Worm (Caenorhabditis elegans) whole organism, young adult: ENCODE results near the gene odr-1.

ENCODE experiments used
- F39B2.1 ChIP-seq: fragments of 200-800 bp; sonication (Bioruptor generic); IDR thresholded peaks from 2 replicates; pipeline ENCODE4 v1.3.6; 2022; ENCODE audit warnings: missing genetic modification reagents, missing genetic modification characterization, missing compliant biosample characterization
- F52B5.7 ChIP-seq: sonication (generic microtip); optimal IDR thresholded peaks from 2 replicates; lab custom pipeline; 2016; ENCODE audit warnings: mild to moderate bottlenecking, missing genetic modification characterization, missing compliant biosample characterization
- K12H6.12 ChIP-seq: fragments of 200-800 bp; sonication (Bioruptor generic); optimal IDR thresholded peaks from 2 replicates; lab custom pipeline; 2018; ENCODE audit warnings: mild to moderate bottlenecking, missing genetic modification characterization, missing compliant biosample characterization
- attf-6 ChIP-seq: fragments of 200-800 bp; sonication (Bioruptor generic); IDR thresholded peaks from 2 replicates; pipeline ENCODE4 v1.3.6; 2022; ENCODE audit warnings: missing genetic modification reagents, missing genetic modification characterization, missing compliant biosample characterization
- die-1 ChIP-seq: sonication (generic microtip); optimal IDR thresholded peaks from 2 replicates; lab custom pipeline; 2016; ENCODE audit warnings: missing genotype, mild to moderate bottlenecking, missing genetic modification characterization, missing compliant biosample characterization
- ztf-22 ChIP-seq: fragments of 200-800 bp; sonication (Bioruptor generic); optimal IDR thresholded peaks from 2 replicates; lab custom pipeline; 2018; ENCODE audit warnings: mild to moderate bottlenecking, missing genetic modification characterization, moderate library complexity, missing compliant biosample characterization

DNA sequence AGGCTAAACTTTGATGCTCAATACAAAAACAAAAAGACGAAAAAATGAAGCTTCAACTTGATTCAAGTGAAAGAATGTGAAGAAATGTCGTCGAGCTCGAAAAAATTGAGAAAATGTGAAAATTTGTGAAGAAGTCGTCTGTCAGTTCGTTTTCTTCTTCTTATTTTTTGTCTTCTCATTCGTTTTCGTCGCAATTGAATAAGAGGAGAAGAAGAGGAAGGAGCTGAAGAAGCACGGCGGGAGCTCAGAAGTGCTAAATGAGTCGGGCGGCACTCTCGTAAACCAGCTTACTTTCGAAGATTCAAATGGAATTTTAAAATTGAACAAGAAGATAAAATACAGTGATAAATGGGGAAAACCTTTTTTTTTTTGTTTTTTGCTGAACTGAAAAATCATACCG is 45.6 kb downstream of the odr-1 start:
- TF ChIP-seq ztf-22 (GFP tag; lab: Kevin White, UChicago), result no peak
- TF ChIP-seq attf-6, result no peak
- TF ChIP-seq K12H6.12 (tag; lab: Kevin White, UChicago), result no peak
- no peak for TF ChIP-seq F39B2.1 (GFP tag; lab: Robert Waterston, UW)
- no peak for TF ChIP-seq die-1 (tag; lab: Kevin White, UChicago)
- TF ChIP-seq F52B5.7 (tag; lab: Kevin White, UChicago), result no peak
